Worm (Caenorhabditis elegans) whole organism, late embryonic: ENCODE measurements around the gene fzo-1.
A peak's percentile ranks its signal among the peaks of the same experiment; 100 is the strongest.

Source experiments
- C08G9.2 ChIP-seq: sonication (generic microtip); optimal IDR thresholded peaks from 2 replicates; lab custom pipeline; 2016; ENCODE audit warnings: mild to moderate bottlenecking, missing genetic modification characterization, moderate library complexity, missing compliant biosample characterization
- C38D4.7 ChIP-seq: fragments of 200-800 bp; sonication (Bioruptor generic); optimal IDR thresholded peaks from 2 replicates; lab custom pipeline; 2018; ENCODE audit warnings: mild to moderate bottlenecking, missing genetic modification characterization, moderate library complexity, missing compliant biosample characterization
- Y22D7AL.16 ChIP-seq: sonication (generic microtip); optimal IDR thresholded peaks from 2 replicates; lab custom pipeline; 2016; ENCODE audit warnings: missing genetic modification characterization, missing compliant biosample characterization
- ahr-1 ChIP-seq: sonication (generic microtip); optimal IDR thresholded peaks from 2 replicates; lab custom pipeline; 2016; ENCODE audit warnings: missing genetic modification characterization, missing compliant biosample characterization
- ama-1 ChIP-seq: fragments of 150-350 bp; optimal IDR thresholded peaks from 2 replicates; lab custom pipeline; 2014
- ceh-19 ChIP-seq: fragments of 200-800 bp; sonication (Bioruptor generic); optimal IDR thresholded peaks from 2 replicates; lab custom pipeline; 2018; ENCODE audit warnings: mild to moderate bottlenecking, missing genetic modification characterization, missing compliant biosample characterization
- ceh-22 ChIP-seq: sonication (generic microtip); optimal IDR thresholded peaks from 2 replicates; lab custom pipeline; 2017; ENCODE audit warnings: missing biosample characterization, missing genetic modification characterization
- ceh-24 ChIP-seq: sonication (generic microtip); optimal IDR thresholded peaks from 2 replicates; lab custom pipeline; 2016; ENCODE audit warnings: mild to moderate bottlenecking, missing genetic modification characterization, missing compliant biosample characterization
- dmd-4 ChIP-seq: sonication (generic microtip); optimal IDR thresholded peaks from 2 replicates; lab custom pipeline; 2016; ENCODE audit warnings: borderline replicate concordance, missing genetic modification characterization, missing compliant biosample characterization
- dve-1 ChIP-seq: sonication (generic microtip); optimal IDR thresholded peaks from 2 replicates; lab custom pipeline; 2017; ENCODE audit warnings: antibody characterized with exemption, mild to moderate bottlenecking, missing genetic modification characterization, missing compliant biosample characterization
- elt-2 ChIP-seq: sonication (generic microtip); optimal IDR thresholded peaks from 2 replicates; lab custom pipeline; 2016; ENCODE audit warnings: missing genetic modification reagents, missing genetic modification characterization, missing compliant biosample characterization
- elt-4 ChIP-seq: sonication (generic microtip); optimal IDR thresholded peaks from 2 replicates; lab custom pipeline; 2016; ENCODE audit warnings: missing genetic modification characterization, missing compliant biosample characterization
- ets-4 ChIP-seq: sonication (generic microtip); optimal IDR thresholded peaks from 2 replicates; lab custom pipeline; 2016; ENCODE audit warnings: missing genetic modification characterization, missing compliant biosample characterization
- fkh-10 ChIP-seq: fragments of 150-350 bp; optimal IDR thresholded peaks from 2 replicates; lab custom pipeline; 2014; ENCODE audit warnings: missing biosample characterization, missing genetic modification reagents, missing genetic modification characterization
- fkh-6 ChIP-seq: sonication (generic microtip); optimal IDR thresholded peaks from 2 replicates; lab custom pipeline; 2016; ENCODE audit warnings: missing genetic modification characterization, missing compliant biosample characterization
- hlh-15 ChIP-seq: sonication (generic microtip); optimal IDR thresholded peaks from 2 replicates; lab custom pipeline; 2016; ENCODE audit warnings: missing genetic modification characterization, missing compliant biosample characterization
- hlh-30 ChIP-seq: sonication (generic microtip); optimal IDR thresholded peaks from 2 replicates; lab custom pipeline; 2017; ENCODE audit warnings: antibody characterized with exemption, missing genetic modification characterization, missing compliant biosample characterization; ENCODE audit not compliant: insufficient read depth
- hlh-8 ChIP-seq: sonication (generic microtip); optimal IDR thresholded peaks from 2 replicates; lab custom pipeline; 2016; ENCODE audit warnings: missing genotype, missing genetic modification characterization, missing compliant biosample characterization
- lim-6 ChIP-seq: sonication (generic microtip); optimal IDR thresholded peaks from 2 replicates; lab custom pipeline; 2016; ENCODE audit warnings: missing genetic modification characterization, missing compliant biosample characterization
- madf-2 ChIP-seq: sonication (generic microtip); optimal IDR thresholded peaks from 2 replicates; lab custom pipeline; 2017; ENCODE audit warnings: missing genetic modification characterization, missing compliant biosample characterization
- mec-3 ChIP-seq: sonication (generic microtip); optimal IDR thresholded peaks from 2 replicates; lab custom pipeline; 2016; ENCODE audit warnings: borderline replicate concordance, missing genetic modification characterization, missing compliant biosample characterization
- nfya-1 ChIP-seq: sonication (generic microtip); optimal IDR thresholded peaks from 2 replicates; lab custom pipeline; 2017; ENCODE audit warnings: missing genetic modification characterization, mild to moderate bottlenecking, missing compliant biosample characterization, antibody characterized with exemption, moderate library complexity
- nhr-232 ChIP-seq: sonication (generic microtip); optimal IDR thresholded peaks from 2 replicates; lab custom pipeline; 2016; ENCODE audit warnings: missing genetic modification characterization, missing compliant biosample characterization
- npax-4 ChIP-seq: sonication (generic microtip); optimal IDR thresholded peaks from 2 replicates; lab custom pipeline; 2016; ENCODE audit warnings: missing genetic modification characterization, missing compliant biosample characterization
- pha-2 ChIP-seq: sonication (generic microtip); optimal IDR thresholded peaks from 2 replicates; lab custom pipeline; 2017; ENCODE audit warnings: mild to moderate bottlenecking, missing genetic modification characterization, missing compliant biosample characterization
- pha-4 ChIP-seq: fragments of 150-350 bp; optimal IDR thresholded peaks from 2 replicates; lab custom pipeline; 2018; ENCODE audit warnings: missing biosample characterization, missing genetic modification reagents, missing genetic modification characterization
- pqm-1 ChIP-seq: sonication (generic microtip); optimal IDR thresholded peaks from 2 replicates; lab custom pipeline; 2016; ENCODE audit warnings: missing genetic modification characterization, missing compliant biosample characterization
- rnt-1 ChIP-seq: sonication (generic microtip); optimal IDR thresholded peaks from 2 replicates; lab custom pipeline; 2016; ENCODE audit warnings: missing genetic modification characterization, missing compliant biosample characterization
- syd-9 ChIP-seq: sonication (generic microtip); optimal IDR thresholded peaks from 2 replicates; lab custom pipeline; 2016; ENCODE audit warnings: mild to moderate bottlenecking, missing genetic modification characterization, moderate library complexity, missing compliant biosample characterization
- tbx-2 ChIP-seq: sonication (generic microtip); optimal IDR thresholded peaks from 2 replicates; lab custom pipeline; 2016; ENCODE audit warnings: missing genetic modification characterization, missing compliant biosample characterization
- unc-42 ChIP-seq: sonication (generic microtip); optimal IDR thresholded peaks from 2 replicates; lab custom pipeline; 2016; ENCODE audit warnings: missing genotype, missing genetic modification characterization, missing compliant biosample characterization
- unc-55 ChIP-seq: sonication (generic microtip); optimal IDR thresholded peaks from 2 replicates; lab custom pipeline; 2017; ENCODE audit warnings: missing biosample characterization, missing genetic modification reagents, missing genetic modification characterization

Gene fzo-1

DNA sequence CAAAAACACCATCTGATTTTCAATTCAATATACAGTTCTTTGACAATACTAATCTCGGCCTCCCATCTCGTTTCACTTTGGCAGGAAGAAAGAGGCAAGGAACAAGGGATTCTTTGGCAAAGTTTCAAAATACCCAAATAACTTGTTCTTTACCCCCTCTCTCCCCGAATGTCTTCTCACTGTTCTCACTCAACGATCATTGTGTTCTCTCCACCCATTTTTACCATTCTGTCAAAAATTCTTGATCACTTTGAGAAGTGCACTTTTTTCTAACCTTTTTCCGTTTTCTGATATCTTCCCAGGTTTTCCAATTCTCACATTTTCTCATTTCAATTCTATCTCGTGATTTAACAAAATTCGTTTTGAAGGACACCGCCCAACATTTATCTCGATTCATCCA lies 18.1 kb upstream of the fzo-1 start, which contains the start of gene H41C03.1:
H41C03.1 (plus strand) TSS at position 301 of the 400 bp plus-strand sequence.
- TF ChIP-seq C38D4.7 (GFP tag; lab: Kevin White, UChicago) (no peak), nfya-1 (no peak), pqm-1 (tag; lab: Kevin White, UChicago) (no peak), pha-4 (no peak), hlh-30 (tag; lab: Kevin White, UChicago) (no peak), tbx-2 (no peak), pha-2 (tag; lab: Kevin White, UChicago) (no peak), unc-42 (tag; lab: Kevin White, UChicago) (no peak), Y22D7AL.16 (no peak), elt-4 (tag; lab: Kevin White, UChicago) (no peak), ceh-24 (tag; lab: Kevin White, UChicago) (no peak), fkh-10 (GFP tag; lab: Kevin White, UChicago) (no peak), mec-3 (tag; lab: Kevin White, UChicago) (no peak), ahr-1 (tag; lab: Kevin White, UChicago) (no peak), lim-6 (tag; lab: Kevin White, UChicago) (no peak)
- TF ChIP-seq, all 69 proteins: peak for 0

DNA sequence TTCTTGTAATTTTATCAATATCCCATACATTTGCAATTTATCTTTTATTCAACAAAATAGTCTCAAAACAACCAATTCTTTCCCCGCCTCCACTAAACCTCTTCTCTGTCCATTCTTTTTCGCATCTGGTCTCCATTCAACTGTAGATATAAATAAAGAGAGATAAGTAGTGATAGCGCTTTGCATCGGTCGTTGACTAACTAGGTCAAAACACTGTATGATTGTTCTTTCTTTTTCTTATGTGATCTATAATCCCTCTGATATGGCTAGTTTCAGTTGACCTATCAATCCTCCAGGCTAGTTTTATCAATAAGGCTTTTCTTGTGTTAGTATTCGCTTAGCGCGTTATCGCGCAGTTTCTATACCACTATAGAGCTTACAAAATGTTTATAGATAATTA lies 17.3 kb upstream of the fzo-1 start:
- TF ChIP-seq madf-2 (tag; lab: Kevin White, UChicago) (no peak), pqm-1 (tag; lab: Kevin White, UChicago) (no peak), ama-1 (no peak), ets-4 (tag; lab: Kevin White, UChicago) (no peak), dve-1 (tag; lab: Kevin White, UChicago) (no peak), ahr-1 (tag; lab: Kevin White, UChicago) (no peak), rnt-1 (tag; lab: Kevin White, UChicago) (no peak), hlh-15 (tag; lab: Kevin White, UChicago) (no peak), nhr-232 (tag; lab: Kevin White, UChicago) (no peak), syd-9 (tag; lab: Kevin White, UChicago) (no peak), dmd-4 (tag; lab: Kevin White, UChicago) (no peak), npax-4 (no peak), hlh-30 (tag; lab: Kevin White, UChicago) (no peak), ceh-19 (GFP tag; lab: Kevin White, UChicago) (no peak), ceh-22 (tag; lab: Kevin White, UChicago) (no peak)

DNA sequence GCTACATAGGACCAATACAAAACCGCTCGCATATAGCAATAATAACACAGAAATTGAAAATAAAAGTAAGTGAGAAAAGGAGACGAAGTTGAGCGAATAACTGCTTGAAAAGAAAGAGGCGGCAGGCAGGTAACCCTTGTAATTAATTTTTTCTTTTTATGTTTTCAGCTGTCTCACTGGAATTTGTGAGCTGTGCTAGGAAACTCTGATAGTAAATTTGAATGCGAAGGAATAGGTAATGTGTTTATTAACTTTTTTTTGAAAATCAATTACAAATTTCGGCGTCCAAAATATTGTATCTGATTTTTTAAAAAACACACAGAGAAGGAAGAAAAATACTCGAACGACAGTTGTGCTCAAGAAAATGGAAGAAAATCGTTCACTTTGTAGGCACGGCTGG lies 16.0 kb upstream of the fzo-1 start, which contains the start of gene H41C03.2:
H41C03.2 (minus strand) TSS at position 101 of the 400 bp plus-strand sequence.
- TF ChIP-seq ceh-24 (tag; lab: Kevin White, UChicago) (no peak), ceh-22 (tag; lab: Kevin White, UChicago) (no peak), fkh-10 (GFP tag; lab: Kevin White, UChicago) (no peak), unc-55 (GFP tag; lab: Kevin White, UChicago) (no peak), hlh-8 (tag; lab: Kevin White, UChicago) (no peak), C08G9.2 (tag; lab: Kevin White, UChicago) (no peak), fkh-6 (tag; lab: Kevin White, UChicago) (no peak), unc-42 (tag; lab: Kevin White, UChicago) (no peak)

DNA sequence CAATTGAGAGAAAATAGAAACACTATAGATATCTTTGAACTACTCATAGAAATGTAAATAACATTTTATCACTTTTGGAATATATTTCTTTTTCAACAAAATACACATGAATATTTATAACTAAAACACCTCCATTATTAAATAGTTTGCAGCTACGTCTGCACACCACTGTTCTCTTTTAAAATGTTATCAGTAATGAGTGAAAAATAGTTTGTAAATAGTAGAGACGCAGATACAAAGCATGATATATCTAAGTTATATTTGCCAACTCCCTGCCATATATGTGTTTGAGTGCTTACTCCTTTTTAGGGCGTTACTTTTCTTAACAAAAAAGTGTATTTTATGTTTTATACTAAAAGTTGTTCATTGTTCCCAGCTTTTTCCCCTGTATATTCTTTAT lies 10.2 kb upstream of the fzo-1 start:
- TF ChIP-seq ceh-19 (GFP tag; lab: Kevin White, UChicago): no peak
- peak; percentile 58 for TF ChIP-seq elt-2 (tag; lab: Kevin White, UChicago)

DNA sequence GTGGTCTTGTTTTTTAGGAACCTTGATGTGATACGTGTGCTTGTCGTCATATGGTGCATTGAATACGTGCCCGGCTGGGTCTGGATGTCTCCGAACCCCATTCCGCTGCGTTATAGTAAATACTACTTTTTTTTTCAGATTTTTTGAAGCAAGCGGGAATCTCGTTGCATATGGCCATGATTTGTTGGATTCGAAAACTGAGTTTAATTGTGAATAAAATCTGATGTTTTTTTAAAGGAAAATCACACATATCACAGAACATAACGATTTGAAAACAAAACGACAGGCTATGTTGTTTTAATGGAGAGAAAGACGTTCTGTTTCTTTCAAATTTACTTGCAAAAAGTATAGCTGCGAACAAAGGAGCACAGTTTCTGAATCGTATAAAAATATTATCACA lies 9.4 kb upstream of the fzo-1 start, which contains the start of the genes ZK1248.17 and H41C03.3:
ZK1248.17 (minus strand) TSS at position 101 of the 400 bp plus-strand sequence.
H41C03.3 (plus strand) TSS at position 337 of the 400 bp plus-strand sequence.
- TF ChIP-seq pha-2 (tag; lab: Kevin White, UChicago): no peak
- TF ChIP-seq tbx-2: no peak
